Fruit fly (Drosophila melanogaster) whole organism, embryonic: ENCODE measurements around the gene CG6675.

Experiments used
- Blimp-1 ChIP-seq: fragments of 200-800 bp; sonication (Bioruptor generic); optimal IDR thresholded peaks from 3 replicates; lab custom pipeline; 2018; ENCODE audit warnings: missing biosample characterization, missing genetic modification characterization, mild to moderate bottlenecking, moderate library complexity, missing genetic modification reagents
- CG10431 ChIP-seq: fragments of 200-800 bp; sonication (Bioruptor generic); optimal IDR thresholded peaks from 3 replicates; lab custom pipeline; 2018; ENCODE audit warnings: missing biosample characterization, mild to moderate bottlenecking, missing genetic modification characterization
- CG13894 ChIP-seq: fragments of 200-800 bp; sonication (Bioruptor generic); optimal IDR thresholded peaks from 3 replicates; lab custom pipeline; 2018; ENCODE audit warnings: missing biosample characterization, mild to moderate bottlenecking, missing genetic modification characterization, moderate library complexity
- CG16779 ChIP-seq: fragments of 200-800 bp; sonication (Bioruptor generic); IDR thresholded peaks from 2 replicates; pipeline ENCODE4 v1.3.6; 2022; ENCODE audit warnings: missing biosample characterization, missing genetic modification characterization
- CG8478 ChIP-seq: fragments of >200 bp; optimal IDR thresholded peaks from 2 replicates; lab custom pipeline; 2018
- TFAM ChIP-seq: fragments of 200-800 bp; sonication (Bioruptor generic); optimal IDR thresholded peaks from 2 replicates; lab custom pipeline; 2017; ENCODE audit warnings: missing biosample characterization, missing genetic modification characterization, inconsistent platforms
- chif ChIP-seq, 2 experiments: fragments of 200-800 bp; sonication (Bioruptor generic); optimal IDR thresholded peaks; 3 replicates each; lab custom pipeline; 2016; ENCODE audit warnings: missing biosample characterization in 2 of 2, missing genetic modification characterization in 2 of 2
- ftz-f1 ChIP-seq: fragments of 200-800 bp; sonication (Bioruptor generic); optimal IDR thresholded peaks from 2 replicates; lab custom pipeline; 2016; ENCODE audit warnings: missing biosample characterization, missing genetic modification characterization
- gem ChIP-seq: fragments of 200-800 bp; sonication (Bioruptor generic); optimal IDR thresholded peaks from 2 replicates; lab custom pipeline; 2019; ENCODE audit warnings: missing biosample characterization, mild to moderate bottlenecking, missing genetic modification characterization, moderate library complexity
- h ChIP-seq: fragments of >200 bp; optimal IDR thresholded peaks from 2 replicates; lab custom pipeline; 2017
- ssp ChIP-seq: fragments of 200-800 bp; sonication (Bioruptor generic); IDR thresholded peaks from 2 replicates; pipeline ENCODE4 v1.3.6; 2022; ENCODE audit warnings: missing biosample characterization, missing genetic modification characterization

- no peak for TF ChIP-seq TFAM (GFP tag; lab: Kevin White, UChicago)
- no peak for TF ChIP-seq gem
- no peak for TF ChIP-seq CG8478 (lab: Kevin White, UChicago)
- TF ChIP-seq h (lab: Kevin White, UChicago): no peak
- TF ChIP-seq ftz-f1 (GFP tag; lab: Kevin White, UChicago): no peak
- TF ChIP-seq CG13894 (tag; lab: Kevin White, UChicago): no peak
- TF ChIP-seq Blimp-1 (GFP tag; lab: Kevin White, UChicago): no peak
- no peak for TF ChIP-seq CG16779
- no peak for TF ChIP-seq chif (GFP tag; optimal IDR thresholded peaks at IDR 0.05; lab: Kevin White, UChicago)
- TF ChIP-seq ssp: no peak
- no peak for TF ChIP-seq CG10431 (GFP tag; lab: Kevin White, UChicago)
Observed at dm6 chr2L:22079332-22079731, 29.4 kb upstream of the CG6675 start, which contains the start of gene ttm3.
